Worm (Caenorhabditis elegans) whole organism, mixed stage, embryonic: ENCODE results near the gene pat-9.

ENCODE experiments used
- M03D4.4 ChIP-seq: sonication (generic microtip); optimal IDR thresholded peaks from 2 replicates; lab custom pipeline; 2017; ENCODE audit warnings: mild to moderate bottlenecking, missing genetic modification characterization, missing compliant biosample characterization
- bed-3 ChIP-seq: fragments of 200-800 bp; sonication (Bioruptor generic); optimal IDR thresholded peaks from 3 replicates; lab custom pipeline; 2018; ENCODE audit warnings: mild to moderate bottlenecking, missing genetic modification characterization, moderate library complexity, missing compliant biosample characterization
- blmp-1 ChIP-seq: fragments of 150-350 bp; optimal IDR thresholded peaks from 2 replicates; lab custom pipeline; 2014; ENCODE audit warnings: missing biosample characterization, missing genetic modification characterization
- ceh-39 ChIP-seq: fragments of 150-350 bp; optimal IDR thresholded peaks from 2 replicates; lab custom pipeline; 2014; ENCODE audit warnings: missing biosample characterization, missing genetic modification characterization
- ceh-43 ChIP-seq: fragments of 200-800 bp; sonication (Bioruptor generic); optimal IDR thresholded peaks from 2 replicates; lab custom pipeline; 2018; ENCODE audit warnings: mild to moderate bottlenecking, missing genetic modification characterization, moderate library complexity, missing compliant biosample characterization
- ceh-83 ChIP-seq: fragments of 200-800 bp; sonication (Bioruptor generic); optimal IDR thresholded peaks from 2 replicates; lab custom pipeline; 2018; ENCODE audit warnings: mild to moderate bottlenecking, missing genetic modification characterization, missing compliant biosample characterization
- ces-1 ChIP-seq: fragments of 150-350 bp; optimal IDR thresholded peaks from 2 replicates; lab custom pipeline; 2014; ENCODE audit warnings: missing biosample characterization, missing genetic modification reagents, missing genetic modification characterization
- cnd-1 ChIP-seq: fragments of 200-800 bp; sonication (Bioruptor generic); optimal IDR thresholded peaks from 2 replicates; lab custom pipeline; 2018; ENCODE audit warnings: mild to moderate bottlenecking, missing genetic modification characterization, missing compliant biosample characterization
- drap-1 ChIP-seq: fragments of 200-800 bp; sonication (Bioruptor generic); optimal IDR thresholded peaks from 3 replicates; lab custom pipeline; 2018; ENCODE audit warnings: mild to moderate bottlenecking, missing genetic modification characterization, missing compliant biosample characterization
- elt-1 ChIP-seq: sonication (generic microtip); optimal IDR thresholded peaks from 2 replicates; lab custom pipeline; 2017; ENCODE audit warnings: missing genetic modification characterization, mild to moderate bottlenecking, missing compliant biosample characterization, antibody characterized with exemption, moderate library complexity, borderline replicate concordance; ENCODE audit not compliant: insufficient read depth
- elt-3 ChIP-seq: fragments of 150-350 bp; optimal IDR thresholded peaks from 2 replicates; lab custom pipeline; 2014; ENCODE audit warnings: missing biosample characterization, missing genetic modification characterization
- flh-1 ChIP-seq: fragments of 200-800 bp; sonication (Bioruptor generic); optimal IDR thresholded peaks from 2 replicates; lab custom pipeline; 2018; ENCODE audit warnings: mild to moderate bottlenecking, missing genetic modification characterization, moderate library complexity, missing compliant biosample characterization
- hlh-1 ChIP-seq: fragments of 150-350 bp; optimal IDR thresholded peaks from 2 replicates; lab custom pipeline; 2014; ENCODE audit warnings: missing biosample characterization, missing genetic modification reagents, missing genetic modification characterization
- lin-13 ChIP-seq: fragments of 150-350 bp; optimal IDR thresholded peaks from 2 replicates; lab custom pipeline; 2014; ENCODE audit warnings: missing biosample characterization, missing genetic modification characterization
- lsy-2 ChIP-seq: fragments of 150-350 bp; optimal IDR thresholded peaks from 2 replicates; lab custom pipeline; 2014; ENCODE audit warnings: missing biosample characterization, missing genetic modification characterization
- mab-5 ChIP-seq: fragments of 150-350 bp; optimal IDR thresholded peaks from 2 replicates; lab custom pipeline; 2014; ENCODE audit warnings: missing biosample characterization, missing genetic modification characterization
- mep-1 ChIP-seq: fragments of 150-350 bp; optimal IDR thresholded peaks from 2 replicates; lab custom pipeline; 2017; ENCODE audit warnings: missing biosample characterization, missing genetic modification reagents, missing genetic modification characterization, inconsistent platforms
- mls-2 ChIP-seq: sonication (generic microtip); optimal IDR thresholded peaks from 2 replicates; lab custom pipeline; 2016; ENCODE audit warnings: mild to moderate bottlenecking, missing genetic modification characterization, moderate library complexity, missing compliant biosample characterization
- nhr-12 ChIP-seq: fragments of 150-350 bp; optimal IDR thresholded peaks from 2 replicates; lab custom pipeline; 2014; ENCODE audit warnings: missing biosample characterization, missing genetic modification characterization
- nhr-2 ChIP-seq: fragments of 150-350 bp; optimal IDR thresholded peaks from 2 replicates; lab custom pipeline; 2014; ENCODE audit warnings: missing biosample characterization, missing genetic modification characterization
- nhr-237 ChIP-seq: fragments of 150-350 bp; optimal IDR thresholded peaks from 2 replicates; lab custom pipeline; 2014; ENCODE audit warnings: missing biosample characterization, missing genetic modification characterization
- nhr-28 ChIP-seq: fragments of 150-350 bp; optimal IDR thresholded peaks from 2 replicates; lab custom pipeline; 2014; ENCODE audit warnings: missing biosample characterization, missing genetic modification characterization
- nhr-76 ChIP-seq: sonication (generic microtip); optimal IDR thresholded peaks from 2 replicates; lab custom pipeline; 2017; ENCODE audit warnings: missing biosample characterization, missing genetic modification characterization
- pha-4 ChIP-seq: fragments of 150-350 bp; optimal IDR thresholded peaks from 2 replicates; lab custom pipeline; 2018; ENCODE audit warnings: missing biosample characterization, missing genetic modification reagents, missing genetic modification characterization
- sem-2 ChIP-seq: fragments of 200-800 bp; sonication (Bioruptor generic); optimal IDR thresholded peaks from 2 replicates; lab custom pipeline; 2018; ENCODE audit warnings: mild to moderate bottlenecking, missing genetic modification characterization, missing compliant biosample characterization
- snpc-4 ChIP-seq: fragments of 150-350 bp; optimal IDR thresholded peaks from 2 replicates; lab custom pipeline; 2014; ENCODE audit warnings: missing biosample characterization, missing genetic modification characterization
- sptf-1 ChIP-seq: sonication (generic microtip); optimal IDR thresholded peaks from 2 replicates; lab custom pipeline; 2017; ENCODE audit warnings: mild to moderate bottlenecking, missing genetic modification characterization, moderate library complexity, missing compliant biosample characterization
- tbx-8 ChIP-seq: fragments of 200-800 bp; sonication (Bioruptor generic); optimal IDR thresholded peaks from 2 replicates; lab custom pipeline; 2018; ENCODE audit warnings: mild to moderate bottlenecking, missing genetic modification characterization, moderate library complexity, missing compliant biosample characterization
- unc-120 ChIP-seq: sonication (generic microtip); optimal IDR thresholded peaks from 2 replicates; lab custom pipeline; 2017; ENCODE audit warnings: missing genetic modification characterization, missing compliant biosample characterization; ENCODE audit not compliant: poor library complexity, severe bottlenecking
- unc-39 ChIP-seq: fragments of 150-350 bp; optimal IDR thresholded peaks from 2 replicates; lab custom pipeline; 2014; ENCODE audit warnings: missing biosample characterization, missing genetic modification characterization
- unc-62 ChIP-seq: fragments of 150-350 bp; optimal IDR thresholded peaks from 2 replicates; lab custom pipeline; 2014; ENCODE audit warnings: missing biosample characterization, missing genetic modification reagents, missing genetic modification characterization
- zip-8 ChIP-seq: fragments of 150-350 bp; optimal IDR thresholded peaks from 2 replicates; lab custom pipeline; 2014; ENCODE audit warnings: missing biosample characterization, missing genetic modification characterization
- ztf-11 ChIP-seq: fragments of 150-350 bp; optimal IDR thresholded peaks from 2 replicates; lab custom pipeline; 2014; ENCODE audit warnings: missing biosample characterization, missing genetic modification characterization

pat-9 gene

DNA sequence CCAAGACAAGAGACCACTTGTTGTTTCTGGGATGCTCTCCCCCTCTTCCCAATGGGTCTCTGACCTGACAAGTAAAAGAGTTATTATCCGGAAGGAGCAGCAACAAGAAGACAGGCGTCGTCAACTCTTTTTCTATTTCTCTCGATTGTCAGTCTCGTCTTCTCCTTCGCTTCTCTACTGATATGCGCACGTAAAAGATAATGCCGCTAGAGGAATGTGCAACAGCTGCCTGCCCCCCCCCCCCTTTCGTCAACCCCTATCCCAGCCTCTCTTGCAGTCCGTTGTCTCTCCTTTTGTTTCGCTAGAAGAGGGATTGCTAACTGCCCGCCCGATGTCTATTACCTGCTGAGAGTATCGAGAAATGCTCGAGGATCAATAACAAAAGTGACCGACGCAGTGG is 11.1 kb upstream of the pat-9 start:
- TF ChIP-seq blmp-1 (no peak), unc-120 (tag; lab: Kevin White, UChicago) (peak; percentile 100), hlh-1 (tag; lab: Kevin White, UChicago) (peak; percentile 97), cnd-1 (tag; lab: Kevin White, UChicago) (peak; percentile 24), sem-2 (GFP tag; lab: Kevin White, UChicago) (no peak), sptf-1 (no peak), nhr-12 (tag; lab: Kevin White, UChicago) (no peak), elt-1 (no peak), lsy-2 (tag; lab: Kevin White, UChicago) (peak; percentile 11), unc-62 (GFP tag; lab: Kevin White, UChicago) (peak; percentile 89), ceh-83 (GFP tag; lab: Kevin White, UChicago) (no peak), M03D4.4 (tag; lab: Kevin White, UChicago) (peak; percentile 72), tbx-8 (GFP tag; lab: Kevin White, UChicago) (no peak)

DNA sequence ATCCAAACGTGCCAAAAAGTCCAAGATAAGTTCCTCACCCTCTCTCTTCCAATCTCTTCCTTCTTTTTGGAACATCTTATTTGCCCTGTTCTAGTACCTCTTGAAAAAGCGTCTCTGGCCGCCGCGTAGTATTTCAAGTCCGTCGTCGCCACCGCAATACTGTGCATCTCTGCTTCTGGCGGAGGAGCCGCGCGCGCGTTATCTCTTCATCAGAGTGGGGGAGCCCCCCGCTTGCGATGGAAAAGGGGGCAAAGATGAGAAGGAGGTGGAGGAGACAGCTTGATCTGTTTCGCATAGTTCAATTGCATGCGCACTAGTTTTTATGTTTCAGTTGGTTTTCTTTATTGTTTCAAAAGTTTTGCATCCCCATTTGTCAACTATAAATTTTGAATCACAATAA is 8.9 kb upstream of the pat-9 start:
- TF ChIP-seq M03D4.4 (tag; lab: Kevin White, UChicago) (peak; percentile 30), sptf-1 (no peak)

DNA sequence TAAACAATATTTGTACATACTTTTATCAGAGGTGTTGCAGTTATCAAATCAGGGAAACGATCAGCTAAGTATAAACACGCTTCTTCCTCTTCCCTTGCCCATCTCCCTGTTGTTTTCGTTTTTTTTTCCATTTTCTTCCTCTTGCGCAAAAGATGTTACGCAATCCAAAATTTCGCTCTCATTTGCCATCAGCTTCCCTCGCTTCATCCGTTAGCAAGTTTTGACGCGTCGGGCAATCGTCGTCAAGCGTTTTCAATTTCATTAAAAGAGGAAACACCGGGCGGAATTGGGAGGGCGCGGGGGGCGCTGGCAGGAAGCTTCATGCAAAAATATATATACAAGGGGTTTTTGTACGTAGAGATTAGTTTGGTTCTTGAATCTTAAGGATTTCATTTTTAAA is 6.8 kb upstream of the pat-9 start:
- TF ChIP-seq unc-62 (GFP tag; lab: Kevin White, UChicago) = no peak
- no peak for TF ChIP-seq drap-1 (GFP tag; lab: Kevin White, UChicago)
- no peak for TF ChIP-seq lsy-2 (tag; lab: Kevin White, UChicago)
- TF ChIP-seq zip-8 (tag; lab: Kevin White, UChicago) = peak; percentile 36
- no peak for TF ChIP-seq ceh-39 (tag; lab: Kevin White, UChicago)
- TF ChIP-seq pha-4 (tag; lab: Kevin White, UChicago) = no peak
- no peak for TF ChIP-seq ceh-83 (GFP tag; lab: Kevin White, UChicago)
- TF ChIP-seq bed-3 = no peak
- peak; percentile 76 for TF ChIP-seq blmp-1
- TF ChIP-seq tbx-8 (GFP tag; lab: Kevin White, UChicago) = no peak
- no peak for TF ChIP-seq nhr-2
- TF ChIP-seq elt-3 = no peak
- TF ChIP-seq, all 35 proteins: peak for 2

DNA sequence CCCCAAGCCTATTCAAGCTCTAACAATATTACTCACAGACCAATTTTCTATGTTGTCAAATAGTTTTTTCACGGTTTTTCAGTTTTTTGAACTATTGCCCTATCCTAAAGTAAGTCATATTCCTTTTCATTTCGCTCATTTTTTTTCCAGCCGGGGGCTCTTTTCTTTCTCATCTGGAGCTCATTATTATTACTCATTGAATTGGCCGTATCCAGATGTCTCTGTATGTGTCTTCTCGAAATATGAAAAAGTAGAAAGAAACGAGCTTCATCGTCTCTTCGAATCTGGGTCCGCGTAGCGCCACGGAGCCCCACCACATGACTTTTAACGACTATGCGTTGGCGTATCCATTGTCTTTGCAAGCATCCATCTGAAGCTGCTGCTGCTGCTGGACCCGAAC is 6.2 kb upstream of the pat-9 start:
- TF ChIP-seq nhr-28 (tag; lab: Kevin White, UChicago) (no peak), ceh-39 (tag; lab: Kevin White, UChicago) (no peak), ces-1 (GFP tag; lab: Kevin White, UChicago) (no peak), cnd-1 (tag; lab: Kevin White, UChicago) (no peak), lin-13 (tag; lab: Kevin White, UChicago) (no peak), nhr-76 (tag; lab: Kevin White, UChicago) (no peak), pha-4 (tag; lab: Kevin White, UChicago) (no peak), mep-1 (tag; lab: Kevin White, UChicago) (no peak), flh-1 (GFP tag; lab: Kevin White, UChicago) (no peak), tbx-8 (GFP tag; lab: Kevin White, UChicago) (no peak), nhr-2 (no peak), ceh-83 (GFP tag; lab: Kevin White, UChicago) (no peak), unc-39 (tag; lab: Kevin White, UChicago) (no peak), elt-1 (no peak), nhr-237 (tag; lab: Kevin White, UChicago) (no peak), unc-120 (tag; lab: Kevin White, UChicago) (no peak), snpc-4 (tag; lab: Kevin White, UChicago) (no peak)
- TF ChIP-seq, all 35 proteins: peak for 0

DNA sequence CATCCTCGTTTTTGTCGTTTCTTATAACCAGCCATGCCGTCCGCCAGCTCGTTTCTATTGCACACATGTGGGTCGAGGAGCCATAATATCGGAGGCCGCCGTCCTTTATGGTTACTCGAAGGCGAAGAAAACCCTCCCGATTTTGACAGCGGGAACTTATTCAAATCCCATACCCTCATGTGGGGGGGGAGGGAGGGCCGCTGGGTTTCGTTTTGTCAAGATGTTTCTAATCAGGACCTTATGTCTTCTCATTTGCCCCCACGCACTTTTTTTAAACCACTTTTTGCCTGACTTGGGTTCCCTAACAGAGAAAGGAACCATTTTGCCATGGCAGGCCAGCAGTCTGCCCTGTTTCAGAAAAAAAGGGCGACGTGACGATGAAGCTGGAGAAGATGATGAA is 4.2 kb upstream of the pat-9 start:
- TF ChIP-seq pha-4 (tag; lab: Kevin White, UChicago) = no peak
- no peak for TF ChIP-seq nhr-2
- no peak for TF ChIP-seq nhr-76 (tag; lab: Kevin White, UChicago)
- no peak for TF ChIP-seq mab-5 (tag; lab: Kevin White, UChicago)
- TF ChIP-seq drap-1 (GFP tag; lab: Kevin White, UChicago) = no peak
- TF ChIP-seq ceh-83 (GFP tag; lab: Kevin White, UChicago) = no peak
- no peak for TF ChIP-seq unc-39 (tag; lab: Kevin White, UChicago)
- no peak for TF ChIP-seq sptf-1
- TF ChIP-seq elt-3 = no peak
- no peak for TF ChIP-seq blmp-1
- no peak for TF ChIP-seq sem-2 (GFP tag; lab: Kevin White, UChicago)
- no peak for TF ChIP-seq bed-3
- no peak for TF ChIP-seq elt-1
- TF ChIP-seq mls-2 (tag; lab: Kevin White, UChicago) = no peak
- no peak for TF ChIP-seq ceh-43 (GFP tag; lab: Kevin White, UChicago)
- no peak for TF ChIP-seq unc-120 (tag; lab: Kevin White, UChicago)
- TF ChIP-seq mep-1 (tag; lab: Kevin White, UChicago) = no peak
- TF ChIP-seq lin-13 (tag; lab: Kevin White, UChicago) = no peak
- TF ChIP-seq ztf-11 (tag; lab: Kevin White, UChicago) = no peak
